Fruit fly (Drosophila melanogaster): ENCODE results near the gene Gr22f.
A peak's percentile ranks its signal among the peaks of the same experiment; 100 is the strongest.

Gr22f gene

DNA sequence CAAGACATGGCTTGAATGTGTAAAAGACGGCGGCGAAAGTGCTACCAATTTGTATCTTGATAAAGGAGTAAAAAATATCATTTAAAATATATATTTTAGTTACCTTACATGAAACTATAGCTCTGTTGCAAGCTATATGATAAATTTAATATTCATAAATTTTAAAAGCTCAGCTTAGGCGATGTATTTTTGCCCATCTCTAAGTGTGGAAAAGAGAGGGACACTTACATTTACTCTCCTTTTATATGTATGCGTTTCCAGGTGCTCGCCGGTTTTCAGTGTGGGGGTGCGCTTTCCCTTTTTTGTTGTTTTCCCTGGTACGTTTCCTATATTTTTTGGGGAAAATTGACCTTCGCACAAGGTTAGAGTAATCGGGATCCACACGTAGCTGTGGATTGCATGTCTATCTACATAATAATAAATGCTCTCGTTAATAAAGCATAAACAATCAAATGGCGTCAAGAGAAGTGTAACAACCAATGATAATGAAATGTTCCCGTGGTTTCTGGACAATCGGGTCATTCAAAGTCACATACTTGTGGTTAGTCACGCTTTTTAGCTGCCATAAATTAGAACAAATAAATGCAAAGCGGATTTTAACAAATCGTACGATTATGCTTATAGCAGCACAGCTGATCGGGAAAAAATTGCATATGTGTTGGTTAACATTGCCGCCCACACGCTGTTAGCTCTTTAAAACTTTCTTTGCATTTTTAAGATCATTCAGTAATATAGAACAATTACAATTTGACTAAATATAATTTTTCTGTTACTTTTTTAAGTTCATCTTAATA lies 28.2 kb downstream of the Gr22f start (continued):
- TF ChIP-seq Atf3 (GFP tag; optimal IDR thresholded peaks at IDR 0.05) (peak; percentile 81), tx (GFP tag; optimal IDR thresholded peaks at IDR 0.05) (peak; percentile 76), Opbp (GFP tag; IDR thresholded peaks at IDR 0.05; ENCODE audit: partially characterized antibody) (peak; percentile 56; the same call in 2 of the 3 replicates), esg (GFP tag; conservative IDR thresholded peaks at IDR 0.05) (peak; percentile 96), Hmx (GFP tag; optimal IDR thresholded peaks at IDR 0.05) (peak; percentile 77), odd (GFP tag; optimal IDR thresholded peaks at IDR 0.05) (peak; percentile 99), Sry-β (GFP tag; optimal IDR thresholded peaks at IDR 0.05) (peak; percentile 48), MESR4 (GFP tag; optimal IDR thresholded peaks at IDR 0.05) (peak; percentile 17), CG2202 (tag; optimal IDR thresholded peaks at IDR 0.05) (peak; percentile 95), gce (GFP tag; IDR thresholded peaks at IDR 0.05) (peak; percentile 85), CG43689 (GFP tag; IDR thresholded peaks at IDR 0.05) (peak; percentile 89), CG17802 (tag; optimal IDR thresholded peaks at IDR 0.05) (peak; percentile 70), Dref (GFP tag; IDR thresholded peaks at IDR 0.05) (no peak; the same call in 1 of the 2 replicates), lov (optimal IDR thresholded peaks at IDR 0.05) (no peak), lov (GFP tag; IDR thresholded peaks at IDR 0.05) (peak; percentile 80), CG30020 (tag; optimal IDR thresholded peaks at IDR 0.05) (peak; percentile 88), NfI (GFP tag; optimal IDR thresholded peaks at IDR 0.05) (peak; percentile 99), Blimp-1 (GFP tag; optimal IDR thresholded peaks at IDR 0.05) (peak; percentile 94), Mes4 (GFP tag; optimal IDR thresholded peaks at IDR 0.05) (peak; percentile 74), Dll (GFP tag; IDR thresholded peaks at IDR 0.05; ENCODE audit: partially characterized antibody) (peak; percentile 99), CG12769 (tag; optimal IDR thresholded peaks at IDR 0.05) (peak; percentile 82), CG9727 (GFP tag; optimal IDR thresholded peaks at IDR 0.05) (peak; percentile 98), oc (tag; optimal IDR thresholded peaks at IDR 0.05) (peak; percentile 97), luna (GFP tag; optimal IDR thresholded peaks at IDR 0.05) (peak; percentile 38), CG6654 (GFP tag; optimal IDR thresholded peaks at IDR 0.05) (peak; percentile 69), CG6689 (GFP tag; IDR thresholded peaks at IDR 0.05) (peak; percentile 97), abd-A (tag; optimal IDR thresholded peaks at IDR 0.05) (peak; percentile 94), BEAF-32 (GFP tag; optimal IDR thresholded peaks at IDR 0.05) (peak; percentile 92), Doc2 (GFP tag; IDR thresholded peaks at IDR 0.05) (peak; percentile 84), Oaz (GFP tag; IDR thresholded peaks at IDR 0.05) (peak; percentile 96), H15 (GFP tag; IDR thresholded peaks at IDR 0.05) (peak; percentile 95), hbn (GFP tag; IDR thresholded peaks at IDR 0.05; ENCODE audit: partially characterized antibody) (peak; percentile 96), CG34422 (GFP tag; IDR thresholded peaks at IDR 0.05) (peak; percentile 95), CG6175 (GFP tag; IDR thresholded peaks at IDR 0.05) (peak; percentile 91), jigr1 (GFP tag; IDR thresholded peaks at IDR 0.05) (peak; percentile 91), CG11398 (GFP tag; optimal IDR thresholded peaks at IDR 0.05) (peak; percentile 69), crp (GFP tag; optimal IDR thresholded peaks at IDR 0.05) (no peak), CG17328 (GFP tag; IDR thresholded peaks at IDR 0.05) (peak; percentile 93), wor (GFP tag; IDR thresholded peaks at IDR 0.05) (peak; percentile 95), CG15479 (GFP tag; optimal IDR thresholded peaks at IDR 0.05) (peak; percentile 50), D19A (tag; optimal IDR thresholded peaks at IDR 0.05) (peak; percentile 96), Hmr (GFP tag; optimal IDR thresholded peaks at IDR 0.05) (peak; percentile 99), cas (GFP tag; IDR thresholded peaks at IDR 0.05) (peak; percentile 93), Oli (tag; optimal IDR thresholded peaks at IDR 0.05) (peak; percentile 98), CkIIα-i1 (GFP tag; IDR thresholded peaks at IDR 0.05) (no peak), CG9797 (GFP tag; optimal IDR thresholded peaks at IDR 0.05) (peak; percentile 49), BtbVII (GFP tag; optimal IDR thresholded peaks at IDR 0.05) (peak; percentile 97), CG16779 (GFP tag; IDR thresholded peaks at IDR 0.05) (peak; percentile 92), unpg (GFP tag; optimal IDR thresholded peaks at IDR 0.05) (peak; percentile 98)
